Worm (Caenorhabditis elegans) whole organism, L3 larva: ENCODE data around the gene T25B2.4.

Experiments used
- ama-1 ChIP-seq: fragments of 150-350 bp; optimal IDR thresholded peaks from 2 replicates; lab custom pipeline; 2018
- egl-27 ChIP-seq: sonication (generic microtip); optimal IDR thresholded peaks from 4 replicates; lab custom pipeline; 2017; ENCODE audit warnings: missing biosample characterization, missing genetic modification reagents, missing genetic modification characterization
- lin-39 ChIP-seq: fragments of 150-350 bp; optimal IDR thresholded peaks from 2 replicates; lab custom pipeline; 2018; ENCODE audit warnings: missing biosample characterization, missing genetic modification reagents, missing genetic modification characterization
- nhr-11 ChIP-seq: fragments of 150-350 bp; optimal IDR thresholded peaks from 2 replicates; lab custom pipeline; 2014; ENCODE audit warnings: missing biosample characterization, missing genetic modification characterization
- nhr-12 ChIP-seq: fragments of 150-350 bp; optimal IDR thresholded peaks from 2 replicates; lab custom pipeline; 2014; ENCODE audit warnings: missing biosample characterization, missing genetic modification characterization
- nhr-237 ChIP-seq: fragments of 150-350 bp; optimal IDR thresholded peaks from 2 replicates; lab custom pipeline; 2014; ENCODE audit warnings: missing biosample characterization, missing genetic modification characterization
- nhr-25 ChIP-seq: sonication (generic microtip); optimal IDR thresholded peaks from 2 replicates; lab custom pipeline; 2017; ENCODE audit warnings: missing biosample characterization, missing genetic modification characterization
- pqm-1 ChIP-seq: fragments of 150-350 bp; optimal IDR thresholded peaks from 2 replicates; lab custom pipeline; 2017; ENCODE audit warnings: missing biosample characterization, missing genetic modification characterization, inconsistent platforms
- snpc-4 ChIP-seq: fragments of 150-350 bp; optimal IDR thresholded peaks from 2 replicates; lab custom pipeline; 2014; ENCODE audit warnings: missing biosample characterization, missing genetic modification characterization
- ztf-11 ChIP-seq: fragments of 150-350 bp; optimal IDR thresholded peaks from 2 replicates; lab custom pipeline; 2014; ENCODE audit warnings: missing biosample characterization, missing genetic modification characterization
- ztf-4 ChIP-seq: fragments of 150-350 bp; optimal IDR thresholded peaks from 2 replicates; lab custom pipeline; 2014; ENCODE audit warnings: missing biosample characterization, missing genetic modification characterization

ce11 chrX:6159562-6159961 is 18.5 kb upstream of the T25B2.4 start:
- TF ChIP-seq nhr-12 (tag; lab: Kevin White, UChicago) (no peak), ztf-4 (tag; lab: Kevin White, UChicago) (no peak), lin-39 (tag; lab: Kevin White, UChicago) (no peak), nhr-237 (tag; lab: Kevin White, UChicago) (no peak), nhr-25 (tag; lab: Kevin White, UChicago) (no peak), egl-27 (tag; lab: Kevin White, UChicago) (no peak), nhr-11 (tag; lab: Kevin White, UChicago) (no peak), snpc-4 (tag; lab: Kevin White, UChicago) (no peak), ama-1 (no peak), ztf-11 (tag; lab: Kevin White, UChicago) (no peak), pqm-1 (no peak)
